Fruit fly (Drosophila melanogaster): ENCODE data around the gene CG7049.

The CG7049 gene

dm6 chr3L:145998-146576 is 29.9 kb downstream of the CG7049 start, which contains the start of gene CG6845 (continued):
- TF ChIP-seq cas (GFP tag; IDR thresholded peaks at IDR 0.05) (no peak), peb (GFP tag; IDR thresholded peaks at IDR 0.05) (no peak), Camta (GFP tag; optimal IDR thresholded peaks at IDR 0.05) (no peak), grn (GFP tag; optimal IDR thresholded peaks at IDR 0.05) (no peak), vvl (GFP tag; IDR thresholded peaks at IDR 0.05) (no peak), exex (tag; optimal IDR thresholded peaks at IDR 0.05) (no peak), CG11695 (GFP tag; IDR thresholded peaks at IDR 0.05) (no peak), CG10979 (tag; optimal IDR thresholded peaks at IDR 0.05) (no peak), CG10267 (tag; optimal IDR thresholded peaks at IDR 0.05) (peak; percentile 50), Dll (GFP tag; IDR thresholded peaks at IDR 0.05; ENCODE audit: partially characterized antibody) (peak; percentile 78), CG15011 (GFP tag; optimal IDR thresholded peaks at IDR 0.05) (no peak), CG13296 (GFP tag; optimal IDR thresholded peaks at IDR 0.05) (no peak), Lpt (GFP tag; optimal IDR thresholded peaks at IDR 0.05) (no peak), CG33213 (GFP tag; optimal IDR thresholded peaks at IDR 0.05) (peak; percentile 33), abd-A (tag; optimal IDR thresholded peaks at IDR 0.05) (peak; percentile 26), H15 (GFP tag; IDR thresholded peaks at IDR 0.05) (no peak), sim (GFP tag; IDR thresholded peaks at IDR 0.05) (no peak), Dip3 (GFP tag; optimal IDR thresholded peaks at IDR 0.05) (no peak), cato (GFP tag; optimal IDR thresholded peaks at IDR 0.05; ENCODE audit: borderline replicate concordance) (no peak), CG16813 (GFP tag; IDR thresholded peaks at IDR 0.05; ENCODE audit: partially characterized antibody) (peak; percentile 70), Optix (GFP tag; IDR thresholded peaks at IDR 0.05) (no peak), seq (GFP tag; IDR thresholded peaks at IDR 0.05) (no peak), gt (GFP tag; IDR thresholded peaks at IDR 0.05) (no peak), CG2116 (GFP tag; optimal IDR thresholded peaks at IDR 0.05) (peak; percentile 91), Meics (GFP tag; optimal IDR thresholded peaks at IDR 0.05) (no peak), ac (GFP tag; optimal IDR thresholded peaks at IDR 0.05) (no peak), bbx (GFP tag; IDR thresholded peaks at IDR 0.05; ENCODE audit: partially characterized antibody) (peak; percentile 89), vfl (GFP tag; optimal IDR thresholded peaks at IDR 0.05) (no peak), nmo (GFP tag; optimal IDR thresholded peaks at IDR 0.05) (peak; percentile 35), NC2β (GFP tag; optimal IDR thresholded peaks at IDR 0.05) (no peak), trem (tag; optimal IDR thresholded peaks at IDR 0.05) (peak; percentile 81), Sox100B (GFP tag; optimal IDR thresholded peaks at IDR 0.05) (no peak), CG12659 (GFP tag; optimal IDR thresholded peaks at IDR 0.05) (peak; percentile 26), kni (GFP tag; optimal IDR thresholded peaks at IDR 0.05) (no peak), CG17612 (GFP tag; IDR thresholded peaks at IDR 0.05) (no peak), Hmr (GFP tag; optimal IDR thresholded peaks at IDR 0.05) (peak; percentile 36), CG7372 (GFP tag; IDR thresholded peaks at IDR 0.05) (no peak), Hand (GFP tag; optimal IDR thresholded peaks at IDR 0.05) (no peak), CG13424 (tag; optimal IDR thresholded peaks at IDR 0.05) (no peak), Med (GFP tag) (no peak), gcm2 (GFP tag; optimal IDR thresholded peaks at IDR 0.05) (no peak), CG31441 (GFP tag; IDR thresholded peaks at IDR 0.05) (no peak), MESR4 (GFP tag; optimal IDR thresholded peaks at IDR 0.05) (no peak), CG14860 (GFP tag; IDR thresholded peaks at IDR 0.05; ENCODE audit: partially characterized antibody) (peak; percentile 84), CG32532 (GFP tag; IDR thresholded peaks at IDR 0.05) (no peak), Bgb (GFP tag; IDR thresholded peaks at IDR 0.05; ENCODE audit: partially characterized antibody) (peak; percentile 84), CG42726 (GFP tag; IDR thresholded peaks at IDR 0.05; ENCODE audit: partially characterized antibody) (0 out of 2 replicates have a peak, but pooled peaks have one; percentile 31), ham (GFP tag; IDR thresholded peaks at IDR 0.05) (no peak), CG9215 (GFP tag; IDR thresholded peaks at IDR 0.05) (no peak), pan (optimal IDR thresholded peaks at IDR 0.05) (no peak), pan (GFP tag; optimal IDR thresholded peaks at IDR 0.05 in 1 of 2, IDR thresholded peaks at IDR 0.05 in 1 of 2) (no peak)
